Worm (Caenorhabditis elegans): ENCODE measurements around the gene nhr-166.

The nhr-166 gene

DNA sequence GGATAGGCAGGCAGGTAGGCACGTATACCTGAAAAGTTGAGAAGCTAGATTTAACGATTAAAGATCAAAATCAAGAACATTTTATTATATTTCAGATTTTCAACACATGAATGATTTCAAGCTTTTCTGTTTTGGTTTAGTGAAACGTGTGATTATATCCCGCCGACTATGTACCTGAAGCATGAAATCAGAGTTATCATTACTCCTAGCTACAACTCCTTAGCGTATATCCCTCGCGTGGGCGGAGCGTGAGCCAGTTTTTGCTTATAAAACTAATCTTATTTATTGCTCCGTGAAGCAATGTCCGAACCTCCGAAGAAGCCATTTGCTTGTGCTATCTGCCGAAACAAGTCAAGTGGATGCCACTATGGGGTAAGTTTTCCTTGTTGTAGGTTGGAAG is at the start of gene nhr-166:
nhr-166 (plus strand) TSS at position 301 of the 400 bp plus-strand sequence.
- TF ChIP-seq nhr-28 (tag; optimal IDR thresholded peaks at IDR 0.05), result no peak
- no peak for TF ChIP-seq zag-1 (tag; optimal IDR thresholded peaks at IDR 0.05)
- no peak for TF ChIP-seq rnt-1 (tag; optimal IDR thresholded peaks at IDR 0.05)
- TF ChIP-seq ceh-90 (tag; optimal IDR thresholded peaks at IDR 0.05), result no peak
- no peak for TF ChIP-seq mep-1 (tag; optimal IDR thresholded peaks at IDR 0.05)
- no peak for TF ChIP-seq aly-2 (tag; optimal IDR thresholded peaks at IDR 0.05)
- no peak for TF ChIP-seq jun-1 (tag; optimal IDR thresholded peaks at IDR 0.05)
- no peak for TF ChIP-seq nhr-237 (tag; optimal IDR thresholded peaks at IDR 0.05)
- TF ChIP-seq efl-3 (GFP tag; optimal IDR thresholded peaks at IDR 0.05), result no peak

DNA sequence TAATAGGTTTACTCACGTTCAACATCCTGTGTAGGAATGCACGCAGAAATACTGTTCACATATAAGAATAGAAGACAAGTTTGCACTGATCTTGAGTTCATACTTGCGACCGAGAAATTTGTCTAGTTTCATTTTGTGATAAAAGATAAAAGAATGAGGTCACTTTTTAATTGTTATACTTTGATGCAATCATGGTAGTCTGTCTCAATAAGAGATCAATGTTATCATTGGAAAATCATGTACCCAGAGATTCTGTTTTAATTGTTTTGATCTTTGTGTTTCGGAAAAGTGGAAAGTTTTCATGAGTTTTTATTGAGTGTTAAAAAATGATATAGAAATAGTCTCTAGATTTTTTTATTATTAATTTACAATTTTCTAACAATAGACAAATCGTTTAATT is 47.7 kb upstream of the nhr-166 start, which contains the start of gene F54D10.9:
F54D10.9 (minus strand) TSS at position 101 of the 400 bp plus-strand sequence.
- peak; percentile 26 for TF ChIP-seq blmp-1 (tag; optimal IDR thresholded peaks at IDR 0.05)
- no peak for TF ChIP-seq mef-2 (tag; optimal IDR thresholded peaks at IDR 0.05)
- TF ChIP-seq nhr-47 (tag; optimal IDR thresholded peaks at IDR 0.05), result no peak
- TF ChIP-seq vab-15 (tag; optimal IDR thresholded peaks at IDR 0.05), result no peak

DNA sequence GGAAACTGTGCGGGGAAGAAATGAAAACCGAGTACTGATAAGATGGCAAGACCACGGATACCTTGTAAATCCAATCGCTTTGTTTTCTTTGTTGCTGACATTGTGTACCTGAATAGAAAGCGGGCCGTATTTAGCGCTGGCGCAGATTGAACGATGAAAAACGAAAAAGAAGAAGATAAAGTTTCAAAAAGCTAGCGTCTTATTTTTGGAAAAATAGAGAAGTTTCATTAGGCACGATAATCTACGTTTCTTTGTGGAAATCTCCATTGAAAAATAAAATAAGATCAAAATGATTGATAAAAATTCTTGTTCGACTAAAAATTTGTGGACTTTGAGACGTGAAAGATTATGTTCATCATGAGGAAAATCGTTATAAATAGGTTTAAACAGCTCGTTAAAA is 44.1 kb upstream of the nhr-166 start, which contains the start of gene oac-4:
oac-4 (minus strand) TSS at position 101 of the 400 bp plus-strand sequence.
- TF ChIP-seq mef-2 (tag; optimal IDR thresholded peaks at IDR 0.05) (no peak), nhr-71 (tag; optimal IDR thresholded peaks at IDR 0.05) (no peak), snu-23 (GFP tag; optimal IDR thresholded peaks at IDR 0.05) (no peak), nhr-84 (tag; optimal IDR thresholded peaks at IDR 0.05) (no peak), irx-1 (tag; optimal IDR thresholded peaks at IDR 0.05) (no peak), ceh-82 (tag; optimal IDR thresholded peaks at IDR 0.05) (no peak), mep-1 (tag; optimal IDR thresholded peaks at IDR 0.05) (no peak), nhr-47 (tag; optimal IDR thresholded peaks at IDR 0.05) (no peak), zag-1 (tag; optimal IDR thresholded peaks at IDR 0.05) (no peak), fkh-8 (tag; optimal IDR thresholded peaks at IDR 0.05) (no peak), fos-1 (tag; optimal IDR thresholded peaks at IDR 0.05) (no peak), pax-3 (tag; optimal IDR thresholded peaks at IDR 0.05) (no peak), nhr-237 (tag; optimal IDR thresholded peaks at IDR 0.05) (no peak), tbx-2 (tag; optimal IDR thresholded peaks at IDR 0.05) (no peak)

DNA sequence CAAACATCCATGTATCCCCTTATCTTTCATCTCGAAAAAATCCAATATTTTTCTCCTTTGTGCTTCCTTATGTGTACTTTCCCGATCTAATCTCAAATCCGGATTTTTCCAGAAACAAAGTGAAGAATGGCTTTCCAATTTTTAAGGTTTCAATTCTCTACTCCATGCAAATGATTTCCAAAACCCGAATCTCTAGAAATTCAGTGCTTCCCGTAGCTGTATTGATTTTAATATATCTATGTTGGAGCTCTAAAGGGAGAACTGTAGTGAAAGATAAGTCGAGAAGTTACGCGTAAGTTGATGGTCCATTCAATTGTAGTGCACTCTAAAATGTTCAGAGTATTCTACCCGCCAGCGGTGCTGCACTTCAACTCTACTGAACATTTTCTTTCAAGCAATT is 40.5 kb upstream of the nhr-166 start, which contains the start of gene C17A2.4:
C17A2.4 (plus strand) TSS at position 301 of the 400 bp plus-strand sequence.
- TF ChIP-seq ztf-4 (tag; optimal IDR thresholded peaks at IDR 0.05) (no peak), ceh-90 (tag; optimal IDR thresholded peaks at IDR 0.05) (no peak), snpc-4 (tag; optimal IDR thresholded peaks at IDR 0.05) (no peak), blmp-1 (tag; optimal IDR thresholded peaks at IDR 0.05) (no peak), ama-1 (optimal IDR thresholded peaks at IDR 0.05) (no peak), Y116A8C.19 (tag; optimal IDR thresholded peaks at IDR 0.05; ENCODE audit: borderline replicate concordance) (no peak), nhr-84 (tag; optimal IDR thresholded peaks at IDR 0.05) (no peak), fos-1 (tag; optimal IDR thresholded peaks at IDR 0.05) (no peak), fkh-4 (tag; optimal IDR thresholded peaks at IDR 0.05; ENCODE audit: borderline replicate concordance) (no peak), dpl-1 (GFP tag; optimal IDR thresholded peaks at IDR 0.05) (no peak), alr-1 (tag; optimal IDR thresholded peaks at IDR 0.05; ENCODE audit: borderline replicate concordance) (no peak), F16B12.6 (tag; optimal IDR thresholded peaks at IDR 0.05) (no peak), nhr-71 (tag; optimal IDR thresholded peaks at IDR 0.05) (no peak), pag-3 (tag; optimal IDR thresholded peaks at IDR 0.05; ENCODE audit: borderline replicate concordance, insufficient read depth) (no peak)

DNA sequence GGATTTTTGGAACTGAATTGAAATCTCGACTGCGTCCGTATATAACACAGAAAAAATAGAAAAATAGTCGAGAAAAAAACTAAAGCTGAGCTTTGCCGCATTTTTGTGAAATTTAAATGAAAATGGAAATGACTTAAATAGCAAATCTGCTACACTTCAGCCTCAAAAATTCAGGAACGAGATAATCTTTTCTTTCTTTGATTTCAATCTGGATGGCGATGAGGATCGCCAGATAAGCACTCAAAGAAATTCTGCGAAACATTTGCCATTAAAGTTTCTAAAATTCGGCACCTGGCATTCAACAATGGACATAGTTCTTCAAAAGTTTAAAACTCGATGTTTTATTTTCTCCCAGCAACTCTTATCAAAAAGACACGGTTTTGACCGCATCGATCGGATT is 36.7 kb upstream of the nhr-166 start, which contains the start of the genes C17A2.7 and C17A2.3:
C17A2.7 (minus strand) TSS at position 101 of the 400 bp plus-strand sequence.
C17A2.3 (plus strand) TSS at position 305 of the 400 bp plus-strand sequence.
- TF ChIP-seq alr-1 (tag; optimal IDR thresholded peaks at IDR 0.05; ENCODE audit: borderline replicate concordance) (no peak), nhr-84 (tag; optimal IDR thresholded peaks at IDR 0.05) (no peak), lsy-2 (tag; optimal IDR thresholded peaks at IDR 0.05) (no peak), vab-15 (tag; optimal IDR thresholded peaks at IDR 0.05) (no peak), unc-130 (tag; optimal IDR thresholded peaks at IDR 0.05) (no peak), elt-3 (tag; optimal IDR thresholded peaks at IDR 0.05) (no peak), ztf-4 (tag; optimal IDR thresholded peaks at IDR 0.05) (no peak), tbx-2 (tag; optimal IDR thresholded peaks at IDR 0.05) (no peak), hlh-17 (GFP tag; optimal IDR thresholded peaks at IDR 0.05; ENCODE audit: borderline replicate concordance) (no peak), egl-27 (tag; optimal IDR thresholded peaks at IDR 0.05) (no peak), xbp-1 (tag; optimal IDR thresholded peaks at IDR 0.05) (no peak), ceh-63 (GFP tag; optimal IDR thresholded peaks at IDR 0.05) (no peak), hpl-2 (GFP tag; optimal IDR thresholded peaks at IDR 0.05) (no peak), sup-37 (GFP tag; optimal IDR thresholded peaks at IDR 0.05) (no peak), unc-30 (tag; optimal IDR thresholded peaks at IDR 0.05) (no peak)

Data from whole organism, L1 larva.